Worm (Caenorhabditis elegans) whole organism, L4 larva: ENCODE data around the gene Y6G8.2.
"Not testable (repeated sequence)": the region's sequence is repeated elsewhere in the genome, so short reads cannot be mapped to it uniquely, and the experiment has no call there.

Experiments used
- F49E8.2 ChIP-seq: sonication (generic microtip); optimal IDR thresholded peaks from 2 replicates; lab custom pipeline; 2016; ENCODE audit warnings: missing compliant biosample characterization, mild to moderate bottlenecking, missing genetic modification characterization, borderline replicate concordance
- R02D3.7 ChIP-seq: fragments of 150-350 bp; sonication (generic microtip); optimal IDR thresholded peaks from 3 replicates; lab custom pipeline; 2014; ENCODE audit warnings: missing biosample characterization, missing genetic modification characterization
- T20F7.1 ChIP-seq: fragments of 200-800 bp; sonication (Bioruptor generic); optimal IDR thresholded peaks from 2 replicates; lab custom pipeline; 2018; ENCODE audit warnings: mild to moderate bottlenecking, missing genetic modification characterization, missing compliant biosample characterization
- ceh-20 ChIP-seq: fragments of 200-800 bp; sonication (Bioruptor generic); IDR thresholded peaks from 2 replicates; pipeline ENCODE4 v1.3.6; 2022; ENCODE audit warnings: missing genetic modification reagents, missing genetic modification characterization, missing compliant biosample characterization
- ceh-62 ChIP-seq: sonication (generic microtip); optimal IDR thresholded peaks from 2 replicates; lab custom pipeline; 2017; ENCODE audit warnings: missing biosample characterization, missing genetic modification characterization
- ceh-82 ChIP-seq: sonication (generic microtip); optimal IDR thresholded peaks from 2 replicates; lab custom pipeline; 2017; ENCODE audit warnings: missing biosample characterization, missing genetic modification characterization
- daf-8 ChIP-seq: fragments of 200-800 bp; sonication (Bioruptor generic); IDR thresholded peaks from 2 replicates; pipeline ENCODE4 v1.3.6; 2022; ENCODE audit warnings: missing genetic modification characterization, missing compliant biosample characterization
- dmd-6 ChIP-seq: fragments of 200-800 bp; sonication (Bioruptor generic); IDR thresholded peaks from 2 replicates; pipeline ENCODE4 v1.3.6; 2022; ENCODE audit warnings: missing genetic modification reagents, missing genetic modification characterization, missing compliant biosample characterization
- dmd-9 ChIP-seq: fragments of 200-800 bp; sonication (Bioruptor generic); IDR thresholded peaks from 2 replicates; pipeline ENCODE4 v1.3.6; 2022; ENCODE audit warnings: missing genetic modification reagents, missing genetic modification characterization, missing compliant biosample characterization
- dpl-1 ChIP-seq: fragments of 150-350 bp; optimal IDR thresholded peaks from 2 replicates; lab custom pipeline; 2014; ENCODE audit warnings: missing biosample characterization, missing genetic modification reagents, missing genetic modification characterization
- duxl-1 ChIP-seq: sonication (generic microtip); optimal IDR thresholded peaks from 2 replicates; lab custom pipeline; 2016; ENCODE audit warnings: mild to moderate bottlenecking, missing genetic modification characterization, moderate library complexity, missing compliant biosample characterization; ENCODE audit not compliant: poor library complexity
- dve-1 ChIP-seq: sonication (generic microtip); optimal IDR thresholded peaks from 2 replicates; lab custom pipeline; 2017; ENCODE audit warnings: antibody characterized with exemption, mild to moderate bottlenecking, missing genetic modification characterization, missing compliant biosample characterization; ENCODE audit not compliant: insufficient read depth
- egl-27 ChIP-seq: sonication (generic microtip); optimal IDR thresholded peaks from 3 replicates; lab custom pipeline; 2017; ENCODE audit warnings: missing biosample characterization, missing genetic modification reagents, missing genetic modification characterization
- hlh-11 ChIP-seq: fragments of 200-800 bp; sonication (Bioruptor generic); optimal IDR thresholded peaks from 2 replicates; lab custom pipeline; 2018; ENCODE audit warnings: mild to moderate bottlenecking, missing genetic modification characterization, missing compliant biosample characterization
- lin-15B ChIP-seq: fragments of 150-350 bp; sonication (generic microtip); optimal IDR thresholded peaks from 3 replicates; lab custom pipeline; 2014; ENCODE audit warnings: missing biosample characterization, missing genetic modification characterization
- lin-29 ChIP-seq: fragments of 200-800 bp; sonication (Bioruptor generic); IDR thresholded peaks from 2 replicates; pipeline ENCODE4 v1.3.6; 2022; ENCODE audit warnings: missing genetic modification reagents, missing genetic modification characterization, missing compliant biosample characterization
- lin-38 ChIP-seq: fragments of 200-800 bp; sonication (Bioruptor generic); IDR thresholded peaks from 2 replicates; pipeline ENCODE4 v1.3.6; 2022; ENCODE audit warnings: missing genetic modification reagents, missing genetic modification characterization, missing compliant biosample characterization
- lin-39 ChIP-seq: fragments of 150-350 bp; optimal IDR thresholded peaks from 2 replicates; lab custom pipeline; 2014; ENCODE audit warnings: missing biosample characterization, missing genetic modification reagents, missing genetic modification characterization
- mdl-1 ChIP-seq, 2 experiments: fragments of 150-350 bp in 1 of 2; sonication (generic microtip) in 1 of 2; optimal IDR thresholded peaks; 2 replicates each; lab custom pipeline; 2014 to 2017; ENCODE audit warnings: missing biosample characterization in 2 of 2, missing genetic modification characterization in 2 of 2
- mep-1 ChIP-seq: fragments of 150-350 bp; sonication (generic microtip); optimal IDR thresholded peaks from 3 replicates; lab custom pipeline; 2014; ENCODE audit warnings: missing biosample characterization, missing genetic modification characterization
- mes-2 ChIP-seq: sonication (generic microtip); optimal IDR thresholded peaks from 2 replicates; lab custom pipeline; 2016; ENCODE audit warnings: missing genotype, mild to moderate bottlenecking, missing genetic modification characterization, missing compliant biosample characterization; ENCODE audit not compliant: poor library complexity, severe bottlenecking
- mxl-2 ChIP-seq: fragments of 200-800 bp; sonication (Bioruptor generic); conservative IDR thresholded peaks from 2 replicates; pipeline ENCODE4 v1.3.6; 2022; ENCODE audit warnings: missing genetic modification reagents, missing genetic modification characterization, missing compliant biosample characterization
- nhr-102 ChIP-seq: sonication (generic microtip); optimal IDR thresholded peaks from 2 replicates; lab custom pipeline; 2016; ENCODE audit warnings: mild to moderate bottlenecking, missing genetic modification characterization, moderate library complexity, missing compliant biosample characterization
- nhr-11 ChIP-seq: fragments of 150-350 bp; optimal IDR thresholded peaks from 2 replicates; lab custom pipeline; 2014; ENCODE audit warnings: missing biosample characterization, missing genetic modification characterization
- nhr-28 ChIP-seq: fragments of 150-350 bp; optimal IDR thresholded peaks from 2 replicates; lab custom pipeline; 2014; ENCODE audit warnings: missing biosample characterization, missing genetic modification characterization
- pha-4 ChIP-seq, 2 experiments: fragments of 150-350 bp in 1 of 2; fragments of 200-800 bp in 1 of 2; sonication (Bioruptor generic) in 1 of 2; IDR thresholded peaks in 1 of 2; optimal IDR thresholded peaks in 1 of 2; 2 replicates each; pipeline versions ENCODE4 v1.3.6 to Lab custom; 2014 to 2022; ENCODE audit warnings: missing genetic modification characterization in 2 of 2, missing genetic modification reagents in 2 of 2, missing biosample characterization in 1 of 2, missing compliant biosample characterization in 1 of 2
- php-3 ChIP-seq: fragments of 200-800 bp; sonication (Bioruptor generic); IDR thresholded peaks from 2 replicates; pipeline ENCODE4 v1.3.6; 2022; ENCODE audit warnings: missing genetic modification reagents, missing genetic modification characterization, missing compliant biosample characterization
- pqm-1 ChIP-seq: sonication (generic microtip); optimal IDR thresholded peaks from 2 replicates; lab custom pipeline; 2017; ENCODE audit warnings: missing biosample characterization, missing genetic modification characterization
- rbr-2 ChIP-seq: sonication (generic microtip); optimal IDR thresholded peaks from 2 replicates; lab custom pipeline; 2016; ENCODE audit warnings: missing genotype, missing genetic modification characterization, missing compliant biosample characterization
- saeg-2 ChIP-seq: fragments of 200-800 bp; sonication (Bioruptor generic); IDR thresholded peaks from 2 replicates; pipeline ENCODE4 v1.3.6; 2022; ENCODE audit warnings: missing genetic modification reagents, missing genetic modification characterization, missing compliant biosample characterization
- sdz-12 ChIP-seq: fragments of 200-800 bp; sonication (Bioruptor generic); optimal IDR thresholded peaks from 2 replicates; lab custom pipeline; 2018; ENCODE audit warnings: mild to moderate bottlenecking, missing genetic modification characterization, missing compliant biosample characterization
- set-16 ChIP-seq: fragments of 200-800 bp; sonication (Bioruptor generic); IDR thresholded peaks from 2 replicates; pipeline ENCODE4 v1.3.6; 2022; ENCODE audit warnings: missing genetic modification reagents, missing genetic modification characterization, missing compliant biosample characterization
- spr-1 ChIP-seq: sonication (generic microtip); optimal IDR thresholded peaks from 2 replicates; lab custom pipeline; 2016; ENCODE audit warnings: mild to moderate bottlenecking, missing genetic modification characterization, missing compliant biosample characterization
- zfp-3 ChIP-seq: fragments of 200-800 bp; sonication (Bioruptor generic); conservative IDR thresholded peaks from 2 replicates; pipeline ENCODE4 v1.3.6; 2022; ENCODE audit warnings: missing genetic modification reagents, missing genetic modification characterization, missing compliant biosample characterization
- zip-11 ChIP-seq: fragments of 200-800 bp; sonication (Bioruptor generic); IDR thresholded peaks from 2 replicates; pipeline ENCODE4 v1.3.6; 2022; ENCODE audit warnings: missing genetic modification characterization, missing compliant biosample characterization

The Y6G8.2 gene

DNA sequence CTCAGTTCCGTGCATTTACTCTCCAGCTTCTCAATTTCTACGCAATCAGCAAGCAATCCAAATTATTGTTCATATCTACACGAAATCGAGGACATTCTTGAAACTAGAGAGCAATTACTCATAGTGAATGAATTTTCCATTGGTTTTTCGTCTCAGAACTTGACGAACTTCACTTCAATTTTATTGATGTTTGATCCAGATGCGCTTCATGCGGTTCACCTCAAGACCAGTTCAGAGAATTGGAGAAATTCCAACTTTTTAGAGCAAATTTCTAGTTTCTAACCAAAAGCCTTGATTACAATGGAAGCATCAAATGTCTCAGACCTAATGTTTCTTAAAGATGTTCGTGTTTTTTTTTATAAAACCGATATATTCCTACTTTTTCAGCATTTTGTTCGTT, 21.5 kb upstream of the Y6G8.2 start, which contains the start of gene Y6G8.8:
Gene Y6G8.8, plus strand, starts transcription at position 301 of the 400 bp plus-strand sequence.
- TF ChIP-seq mxl-2 (GFP tag; lab: Robert Waterston, UW), result no peak
- TF ChIP-seq duxl-1 (tag; lab: Kevin White, UChicago), result no peak
- TF ChIP-seq ceh-82, result no peak
- no peak for TF ChIP-seq mdl-1 (tag; optimal IDR thresholded peaks at IDR 0.05; lab: Kevin White, UChicago)
- no peak for TF ChIP-seq rbr-2 (tag; lab: Kevin White, UChicago)
- no peak for TF ChIP-seq nhr-102
- TF ChIP-seq lin-15B (tag; lab: Kevin White, UChicago), result no peak

- TF ChIP-seq pqm-1 (tag; lab: Kevin White, UChicago) (peak; percentile 51), dmd-6 (GFP tag; lab: Robert Waterston, UW) (no peak; the same call in 1 of the 2 replicates), nhr-28 (tag; lab: Kevin White, UChicago) (peak; percentile 53), set-16 (GFP tag; lab: Robert Waterston, UW) (no peak), mep-1 (tag; lab: Kevin White, UChicago) (no peak), php-3 (GFP tag; lab: Robert Waterston, UW) (0 out of 2 replicates have a peak, but pooled peaks have one; percentile 42)
Measured at ce11 chrV:17616807-17617206, 18.1 kb upstream of the Y6G8.2 start, which contains the start of gene Y6G8.6. Gene Y6G8.6, minus strand, starts transcription at chrV:17616904.

DNA sequence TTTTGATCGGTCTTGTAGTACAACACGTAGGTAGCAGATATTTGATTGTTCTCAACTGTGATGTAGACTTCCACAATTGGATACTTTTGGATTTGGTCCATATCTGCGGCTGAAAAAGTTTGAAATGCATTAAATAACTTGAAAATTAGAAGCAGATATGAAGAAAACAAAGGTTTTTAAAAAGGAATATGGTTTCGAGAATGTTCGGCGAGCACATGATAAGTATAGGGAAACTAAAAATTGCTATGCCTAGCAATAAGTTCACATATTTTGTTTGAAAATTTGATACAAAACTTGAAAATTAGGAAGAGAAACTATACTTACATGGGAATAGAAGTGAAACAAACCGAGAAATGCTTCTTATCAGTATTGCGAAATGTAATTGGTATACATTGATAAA, 16.9 kb upstream of the Y6G8.2 start, which contains the start of gene Y6G8.5:
Gene Y6G8.5, minus strand, starts transcription at position 101 of the 400 bp plus-strand sequence.
- TF ChIP-seq lin-29 (GFP tag; lab: Robert Waterston, UW), result no peak
- TF ChIP-seq pqm-1 (tag; lab: Kevin White, UChicago), result peak; percentile 64

DNA sequence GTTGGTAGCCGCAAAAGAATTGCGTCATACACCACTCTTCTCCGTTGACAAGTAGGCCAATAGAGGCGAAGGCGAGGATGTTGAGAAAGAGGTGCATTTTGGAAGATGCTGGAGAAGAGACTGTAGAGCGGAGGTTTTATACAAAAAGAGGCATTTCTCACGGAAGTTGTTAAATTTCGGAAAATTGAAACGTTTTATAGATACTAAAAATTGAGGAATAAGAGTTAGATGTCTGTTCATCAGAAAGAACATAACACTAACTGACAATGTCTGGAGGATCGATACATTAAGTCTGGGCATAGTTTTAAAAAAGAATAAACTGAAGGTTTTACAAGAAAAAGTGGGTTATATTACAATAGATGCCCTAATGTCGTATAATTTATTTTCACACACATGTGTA, 15.5 kb upstream of the Y6G8.2 start, which contains the start of gene Y6G8.14:
Gene Y6G8.14, minus strand, starts transcription at position 101 of the 400 bp plus-strand sequence.
- TF ChIP-seq mes-2 (tag; lab: Kevin White, UChicago) (no peak), lin-39 (tag; lab: Kevin White, UChicago) (no peak)

DNA sequence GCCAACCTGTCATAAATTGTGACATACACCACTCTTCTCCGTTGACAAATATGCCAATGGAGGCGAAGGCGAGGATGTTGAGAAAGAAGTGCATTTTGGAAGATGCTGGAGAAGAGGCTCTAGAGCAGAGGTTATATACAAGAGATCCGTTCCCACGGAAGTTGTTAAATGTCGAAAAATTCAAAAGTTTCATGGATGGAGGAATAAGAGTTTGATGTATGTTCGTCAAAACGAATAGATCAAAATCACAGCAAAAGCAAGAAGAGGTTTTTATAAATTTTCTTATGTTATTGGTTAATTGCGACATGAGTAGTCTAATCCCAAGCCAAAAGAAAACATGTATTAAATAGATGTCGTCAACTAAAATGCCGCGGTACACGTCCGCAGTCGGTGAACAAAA, 11.7 kb upstream of the Y6G8.2 start, which contains the start of gene Y6G8.15:
Gene Y6G8.15, minus strand, starts transcription at position 101 of the 400 bp plus-strand sequence.
- TF ChIP-seq rbr-2, hlh-11, dve-1 (tag; lab: Kevin White, UChicago): not testable (repeated sequence)

ce11 chrV:17607797-17608196, 9.0 kb upstream of the Y6G8.2 start, which contains the start of gene srz-91:
Gene srz-91, plus strand, starts transcription at chrV:17608097.
- TF ChIP-seq zfp-3 (GFP tag; lab: Robert Waterston, UW), result no peak
- no peak for TF ChIP-seq lin-38 (GFP tag; lab: Robert Waterston, UW)

- not testable (repeated sequence) for TF ChIP-seq zip-11 (GFP tag; lab: Robert Waterston, UW); set-16 (GFP tag; lab: Robert Waterston, UW); spr-1 (tag; lab: Kevin White, UChicago)
Measured at ce11 chrV:17606050-17606449, 7.3 kb upstream of the Y6G8.2 start, which contains the start of gene Y6G8.16. Gene Y6G8.16, plus strand, starts transcription at chrV:17606350.

- no peak for TF ChIP-seq sdz-12 (GFP tag; lab: Kevin White, UChicago)
- no peak for TF ChIP-seq ceh-20 (GFP tag; lab: Robert Waterston, UW)
- no peak for TF ChIP-seq egl-27
- TF ChIP-seq dpl-1 (GFP tag; lab: Kevin White, UChicago), result no peak
- TF ChIP-seq ceh-62, result no peak
- TF ChIP-seq pha-4 (GFP tag; IDR thresholded peaks at IDR 0.05; lab: Robert Waterston, UW), result no peak
- no peak for TF ChIP-seq pha-4 (tag; optimal IDR thresholded peaks at IDR 0.05; lab: Kevin White, UChicago)
- no peak for TF ChIP-seq T20F7.1 (GFP tag; lab: Kevin White, UChicago)
- no peak for TF ChIP-seq nhr-11
- no peak for TF ChIP-seq mes-2 (tag; lab: Kevin White, UChicago)
- no peak for TF ChIP-seq dmd-9 (GFP tag; lab: Robert Waterston, UW)
- no peak for TF ChIP-seq daf-8 (GFP tag; lab: Robert Waterston, UW)
- TF ChIP-seq F49E8.2, result no peak
- TF ChIP-seq saeg-2 (GFP tag; lab: Robert Waterston, UW), result no peak
- no peak for TF ChIP-seq hlh-11 (tag; lab: Kevin White, UChicago)
- TF ChIP-seq R02D3.7 (tag; lab: Kevin White, UChicago), result no peak
Measured at ce11 chrV:17601520-17601919, 2.8 kb upstream of the Y6G8.2 start, which contains the start of gene ztf-25. Gene ztf-25, plus strand, starts transcription at chrV:17601820.
